Fruit fly (Drosophila melanogaster) whole organism, embryonic: ENCODE measurements around the gene CG5966.

Experiments
- B-H2 ChIP-seq: fragments of 200-800 bp; sonication (Bioruptor generic); optimal IDR thresholded peaks from 2 replicates; lab custom pipeline; 2018; ENCODE audit warnings: missing biosample characterization, mild to moderate bottlenecking, missing genetic modification characterization
- CG10543 ChIP-seq: fragments of 200-800 bp; sonication (Bioruptor generic); optimal IDR thresholded peaks from 3 replicates; lab custom pipeline; 2017; ENCODE audit warnings: missing biosample characterization, mild to moderate bottlenecking, missing genetic modification characterization, moderate library complexity
- CG11723 ChIP-seq: fragments of 200-800 bp; sonication (Bioruptor generic); optimal IDR thresholded peaks from 2 replicates; lab custom pipeline; 2017; ENCODE audit warnings: missing biosample characterization, mild to moderate bottlenecking, missing genetic modification characterization
- CG12769 ChIP-seq: fragments of 200-800 bp; sonication (Bioruptor generic); optimal IDR thresholded peaks from 2 replicates; lab custom pipeline; 2019; ENCODE audit warnings: missing biosample characterization, mild to moderate bottlenecking, missing genetic modification characterization, moderate library complexity
- CG13775 ChIP-seq: fragments of 200-800 bp; sonication (Bioruptor generic); optimal IDR thresholded peaks from 3 replicates; lab custom pipeline; 2017; ENCODE audit warnings: missing biosample characterization, mild to moderate bottlenecking, missing genetic modification characterization
- CG17568 ChIP-seq: fragments of 200-800 bp; sonication (Bioruptor generic); optimal IDR thresholded peaks from 2 replicates; lab custom pipeline; 2018; ENCODE audit warnings: missing biosample characterization, mild to moderate bottlenecking, missing genetic modification characterization, moderate library complexity
- CG34376 ChIP-seq: fragments of 200-800 bp; sonication (Bioruptor generic); optimal IDR thresholded peaks from 2 replicates; lab custom pipeline; 2018; ENCODE audit warnings: missing biosample characterization, mild to moderate bottlenecking, missing genetic modification characterization
- CG3995 ChIP-seq: fragments of 200-800 bp; sonication (Bioruptor generic); optimal IDR thresholded peaks from 3 replicates; lab custom pipeline; 2016; ENCODE audit warnings: missing biosample characterization, missing genetic modification characterization
- CG4360 ChIP-seq: fragments of 200-800 bp; sonication (Bioruptor generic); IDR thresholded peaks from 2 replicates; pipeline ENCODE4 v1.3.6; 2022; ENCODE audit warnings: missing biosample characterization, missing genetic modification characterization
- CG5180 ChIP-seq: fragments of 200-800 bp; sonication (Bioruptor generic); optimal IDR thresholded peaks from 3 replicates; lab custom pipeline; 2017; ENCODE audit warnings: missing biosample characterization, missing genetic modification characterization, mild to moderate bottlenecking, moderate library complexity, missing genetic modification reagents
- Chrac-16 ChIP-seq: fragments of 200-800 bp; sonication (Bioruptor generic); optimal IDR thresholded peaks from 3 replicates; lab custom pipeline; 2016; ENCODE audit warnings: missing biosample characterization, missing genetic modification characterization
- Deaf1 ChIP-seq: fragments of 200-800 bp; optimal IDR thresholded peaks from 3 replicates; lab custom pipeline; 2019; ENCODE audit warnings: missing biosample characterization, mild to moderate bottlenecking, missing genetic modification characterization, moderate library complexity
- Dip2 ChIP-seq: fragments of 200-800 bp; sonication (Bioruptor generic); IDR thresholded peaks from 2 replicates; pipeline ENCODE4 v1.3.6; 2022; ENCODE audit warnings: missing biosample characterization, missing genetic modification characterization
- E2f1 ChIP-seq: fragments of 200-800 bp; sonication (Bioruptor generic); IDR thresholded peaks from 2 replicates; pipeline ENCODE4 v1.3.6; 2022; ENCODE audit warnings: missing biosample characterization, missing genetic modification characterization
- ERR ChIP-seq: fragments of 200-800 bp; sonication (Bioruptor generic); optimal IDR thresholded peaks from 2 replicates; lab custom pipeline; 2016; ENCODE audit warnings: missing biosample characterization, missing genetic modification characterization
- GATAe ChIP-seq: fragments of 200-800 bp; sonication (Bioruptor generic); conservative IDR thresholded peaks from 2 replicates; pipeline ENCODE4 v1.3.6; 2022; ENCODE audit warnings: missing biosample characterization, missing genetic modification characterization
- H2.0 ChIP-seq: fragments of 200-800 bp; sonication (Bioruptor generic); IDR thresholded peaks from 2 replicates; pipeline ENCODE4 v1.3.6; 2022; ENCODE audit warnings: missing biosample characterization, missing genetic modification characterization
- Hmr ChIP-seq: fragments of 200-800 bp; sonication (Bioruptor generic); optimal IDR thresholded peaks from 3 replicates; lab custom pipeline; 2017; ENCODE audit warnings: mild to moderate bottlenecking, missing biosample characterization, missing genetic modification reagents, missing genetic modification characterization
- Hmx ChIP-seq: fragments of 200-800 bp; sonication (Bioruptor generic); optimal IDR thresholded peaks from 2 replicates; lab custom pipeline; 2016; ENCODE audit warnings: missing biosample characterization, missing genetic modification characterization
- Jarid2 ChIP-seq: fragments of 200-800 bp; sonication (Bioruptor generic); optimal IDR thresholded peaks from 3 replicates; lab custom pipeline; 2017; ENCODE audit warnings: mild to moderate bottlenecking, missing biosample characterization, missing genetic modification reagents, missing genetic modification characterization
- Pdp1 ChIP-seq, 2 experiments: fragments of 200-800 bp; sonication (Bioruptor generic); optimal IDR thresholded peaks; 3 replicates each; lab custom pipeline; 2016; ENCODE audit warnings: missing biosample characterization in 2 of 2, missing genetic modification characterization in 2 of 2, mild to moderate bottlenecking in 1 of 2, moderate library complexity in 1 of 2
- Ravus ChIP-seq: fragments of 200-800 bp; sonication (Bioruptor generic); IDR thresholded peaks from 2 replicates; pipeline ENCODE4 v1.3.6; 2022; ENCODE audit warnings: missing biosample characterization, missing genetic modification characterization
- chinmo ChIP-seq: fragments of 200-800 bp; sonication (Bioruptor generic); IDR thresholded peaks from 4 replicates; pipeline ENCODE4 v1.3.6; 2022; ENCODE audit warnings: missing biosample characterization, missing genetic modification characterization; ENCODE audit not compliant: partially characterized antibody
- exex ChIP-seq: fragments of 200-800 bp; sonication (Bioruptor generic); optimal IDR thresholded peaks from 4 replicates; lab custom pipeline; 2018; ENCODE audit warnings: missing biosample characterization, mild to moderate bottlenecking, missing genetic modification characterization, moderate library complexity
- gcm ChIP-seq: fragments of 200-800 bp; sonication (Bioruptor generic); optimal IDR thresholded peaks from 2 replicates; lab custom pipeline; 2019; ENCODE audit warnings: missing biosample characterization, mild to moderate bottlenecking, missing genetic modification characterization, moderate library complexity
- grn ChIP-seq: fragments of 200-800 bp; sonication (Bioruptor generic); optimal IDR thresholded peaks from 3 replicates; lab custom pipeline; 2017; ENCODE audit warnings: missing biosample characterization, missing genetic modification characterization
- gro ChIP-seq: fragments of 200-800 bp; sonication (Bioruptor generic); optimal IDR thresholded peaks from 2 replicates; lab custom pipeline; 2016; ENCODE audit warnings: missing biosample characterization, missing genetic modification characterization
- lab ChIP-seq: fragments of 200-800 bp; sonication (Bioruptor generic); optimal IDR thresholded peaks from 3 replicates; lab custom pipeline; 2017; ENCODE audit warnings: missing biosample characterization, missing genetic modification characterization, mild to moderate bottlenecking, moderate library complexity, missing genetic modification reagents
- luna ChIP-seq: fragments of 200-800 bp; sonication (Bioruptor generic); optimal IDR thresholded peaks from 2 replicates; lab custom pipeline; 2016; ENCODE audit warnings: missing biosample characterization, missing genetic modification characterization
- mirr ChIP-seq: fragments of 200-800 bp; sonication (Bioruptor generic); optimal IDR thresholded peaks from 3 replicates; lab custom pipeline; 2018; ENCODE audit warnings: missing biosample characterization, mild to moderate bottlenecking, missing genetic modification characterization
- oc ChIP-seq: fragments of 200-800 bp; sonication (Bioruptor generic); optimal IDR thresholded peaks from 2 replicates; lab custom pipeline; 2018; ENCODE audit warnings: missing biosample characterization, mild to moderate bottlenecking, missing genetic modification characterization, moderate library complexity
- odd ChIP-seq: fragments of 200-800 bp; sonication (Bioruptor generic); optimal IDR thresholded peaks from 2 replicates; lab custom pipeline; 2017; ENCODE audit warnings: missing biosample characterization, mild to moderate bottlenecking, missing genetic modification characterization
- phol ChIP-seq: fragments of 200-800 bp; sonication (Bioruptor generic); optimal IDR thresholded peaks from 3 replicates; lab custom pipeline; 2018; ENCODE audit warnings: missing biosample characterization, mild to moderate bottlenecking, missing genetic modification characterization, moderate library complexity
- scrt ChIP-seq: fragments of 200-800 bp; sonication (Bioruptor generic); optimal IDR thresholded peaks from 2 replicates; lab custom pipeline; 2018; ENCODE audit warnings: missing biosample characterization, mild to moderate bottlenecking, missing genetic modification characterization, moderate library complexity
- so ChIP-seq: fragments of 200-800 bp; sonication (Bioruptor generic); IDR thresholded peaks from 3 replicates; pipeline ENCODE4 v1.3.6; 2022; ENCODE audit warnings: missing biosample characterization, missing genetic modification characterization
- sug ChIP-seq: fragments of 200-800 bp; optimal IDR thresholded peaks from 2 replicates; lab custom pipeline; 2019; ENCODE audit warnings: missing biosample characterization, mild to moderate bottlenecking, missing genetic modification characterization, moderate library complexity

The CG5966 gene

DNA sequence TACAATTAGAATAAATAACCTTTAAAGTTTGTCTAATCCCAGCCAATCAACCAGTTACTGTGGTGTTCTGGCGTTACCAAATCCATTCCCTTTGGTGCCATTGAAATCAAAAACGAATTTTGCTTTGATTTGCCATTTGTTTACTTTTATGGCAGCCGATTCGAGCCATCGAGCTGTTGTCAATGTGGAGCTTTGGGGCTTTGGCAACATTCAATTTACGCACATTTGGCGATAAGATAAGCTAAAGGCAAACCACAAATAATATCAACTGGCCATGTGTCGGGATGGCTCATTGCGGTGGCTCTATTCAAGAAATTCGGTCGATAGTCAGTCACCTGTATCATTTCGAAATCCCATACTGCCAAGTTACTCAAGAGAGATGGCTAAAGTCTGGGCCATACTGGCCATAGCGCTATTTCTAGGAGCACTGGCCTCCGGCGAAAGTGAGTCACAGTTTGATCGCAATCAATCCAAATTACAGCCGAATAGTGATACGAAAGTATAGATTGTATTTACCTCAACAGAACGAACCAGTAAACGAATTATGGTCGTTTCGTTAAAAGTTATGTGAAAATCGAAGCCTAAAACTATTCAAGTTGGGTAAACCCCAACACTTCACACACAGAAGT lies 40.6 kb upstream of the CG5966 start, which contains the start of gene CG6041:
CG6041 (plus strand) TSS at position 291 of the 629 bp plus-strand sequence.
- TF ChIP-seq sug (tag; lab: Kevin White, UChicago): peak; percentile 46
- TF ChIP-seq Jarid2 (GFP tag; lab: Kevin White, UChicago): no peak
- no peak for TF ChIP-seq Chrac-16 (GFP tag; lab: Kevin White, UChicago)
- 0 out of 4 replicates have a peak, but pooled peaks have one; percentile 27 for TF ChIP-seq chinmo
- peak; percentile 13 for TF ChIP-seq CG10543 (GFP tag; lab: Kevin White, UChicago)
- peak; percentile 91 for TF ChIP-seq exex (tag; lab: Kevin White, UChicago)
- peak; percentile 33 for TF ChIP-seq lab (GFP tag; lab: Kevin White, UChicago)
- TF ChIP-seq GATAe (GFP tag; lab: Robert Waterston, UW): 0 out of 2 replicates have a peak, but pooled peaks have one; percentile 22
- TF ChIP-seq CG3995 (GFP tag; lab: Kevin White, UChicago): peak; percentile 23
- TF ChIP-seq H2.0 (GFP tag; lab: Robert Waterston, UW): no peak
- TF ChIP-seq grn (GFP tag; lab: Kevin White, UChicago): peak; percentile 61
- peak; percentile 15 for TF ChIP-seq B-H2
- TF ChIP-seq CG11723 (GFP tag; lab: Kevin White, UChicago): no peak
- TF ChIP-seq mirr: peak; percentile 7

DNA sequence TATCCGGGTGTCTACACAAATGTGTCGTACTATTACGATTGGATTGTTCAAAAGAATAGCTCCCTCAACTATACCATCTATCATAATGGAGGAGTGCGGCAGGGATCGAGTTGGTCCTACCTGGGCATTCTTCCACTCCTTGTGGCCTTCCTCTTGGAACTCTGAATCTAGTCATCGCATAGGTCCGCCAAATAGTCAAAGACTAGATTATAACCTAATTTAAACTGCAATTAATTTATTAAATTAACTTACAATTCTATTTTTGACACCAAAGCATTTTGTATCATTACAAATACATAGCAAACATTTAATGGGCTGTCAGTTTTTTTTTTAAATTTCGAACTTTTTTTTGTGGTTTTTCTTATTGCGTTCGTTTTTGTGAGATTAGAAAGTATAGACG lies 38.6 kb upstream of the CG5966 start, which contains the start of gene CG32755:
CG32755 (plus strand) TSS at position 301 of the 400 bp plus-strand sequence.
- TF ChIP-seq Dip2: no peak
- TF ChIP-seq gro (GFP tag; lab: Kevin White, UChicago): no peak
- TF ChIP-seq CG17568 (GFP tag; lab: Kevin White, UChicago): no peak
- no peak for TF ChIP-seq phol (tag; lab: Kevin White, UChicago)
- no peak for TF ChIP-seq lab (GFP tag; lab: Kevin White, UChicago)
- TF ChIP-seq ERR: no peak
- no peak for TF ChIP-seq Hmr (GFP tag; lab: Kevin White, UChicago)
- TF ChIP-seq E2f1: no peak
- no peak for TF ChIP-seq luna (GFP tag; lab: Kevin White, UChicago)
- TF ChIP-seq CG5180 (GFP tag; lab: Kevin White, UChicago): no peak

DNA sequence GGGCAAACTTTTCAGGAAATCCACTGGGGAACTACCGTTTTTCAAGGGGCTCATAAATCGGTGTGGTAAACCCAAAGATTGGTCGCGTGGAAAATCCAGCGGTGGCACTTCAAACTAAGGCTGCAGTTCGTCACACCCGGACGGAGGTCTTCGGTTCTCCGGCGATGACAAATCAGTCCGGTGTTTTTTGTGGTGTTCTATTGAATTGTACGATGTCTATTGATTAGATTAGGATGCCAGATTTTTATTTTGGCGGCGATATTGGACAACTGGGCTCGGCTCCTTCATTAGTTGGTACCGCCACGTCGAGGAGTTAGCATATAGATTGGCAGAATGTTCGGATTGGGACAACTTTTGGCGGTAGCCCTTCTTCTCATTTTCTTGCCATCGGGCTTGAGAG lies 36.3 kb upstream of the CG5966 start, which contains the start of gene CG6048:
CG6048 (plus strand) TSS at position 301 of the 400 bp plus-strand sequence.
- no peak for TF ChIP-seq so (GFP tag; lab: Robert Waterston, UW)
- TF ChIP-seq exex (tag; lab: Kevin White, UChicago): peak; percentile 21
- no peak for TF ChIP-seq B-H2
- no peak for TF ChIP-seq oc (tag; lab: Kevin White, UChicago)
- no peak for TF ChIP-seq odd
- no peak for TF ChIP-seq phol (tag; lab: Kevin White, UChicago)
- no peak for TF ChIP-seq CG4360
- TF ChIP-seq Hmx (GFP tag; lab: Kevin White, UChicago): no peak

DNA sequence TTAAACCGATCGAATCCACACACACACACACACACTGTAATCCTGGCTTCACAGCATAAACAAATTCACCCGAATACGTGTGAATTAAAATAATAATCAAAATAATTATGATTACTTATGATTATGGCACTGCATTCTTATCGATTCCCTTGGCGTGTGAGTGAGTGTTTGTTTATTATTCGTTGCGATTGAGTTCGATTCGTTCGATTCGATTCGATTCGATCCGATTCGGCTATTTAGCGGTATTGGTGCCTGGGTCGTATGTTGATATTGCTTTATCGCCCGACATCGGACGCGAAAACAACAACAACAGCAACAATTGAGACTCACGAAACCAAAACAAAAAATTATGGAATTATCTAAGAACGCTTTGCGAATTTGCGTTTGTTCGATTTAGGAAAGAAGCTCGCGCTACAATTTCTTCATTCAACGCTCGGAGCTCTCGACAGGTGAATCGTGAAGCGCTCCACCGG lies 33.3 kb upstream of the CG5966 start, which contains the start of gene CG6067:
CG6067 (plus strand) TSS at position 423 of the 473 bp plus-strand sequence.
- no peak for TF ChIP-seq Ravus
- TF ChIP-seq grn (GFP tag; lab: Kevin White, UChicago): peak; percentile 14
- TF ChIP-seq Pdp1 (GFP tag; optimal IDR thresholded peaks at IDR 0.05; lab: Kevin White, UChicago): peak in 1 of 2 experiments; percentile 15
- TF ChIP-seq CG12769: no peak
- no peak for TF ChIP-seq gcm (GFP tag; lab: Kevin White, UChicago)
- peak; percentile 1 for TF ChIP-seq sug (tag; lab: Kevin White, UChicago)
- peak; percentile 67 for TF ChIP-seq Deaf1 (tag; lab: Kevin White, UChicago)
- TF ChIP-seq CG34376 (GFP tag; lab: Kevin White, UChicago): peak; percentile 34
- TF ChIP-seq exex (tag; lab: Kevin White, UChicago): peak; percentile 85
- TF ChIP-seq chinmo: 0 out of 4 replicates have a peak, but pooled peaks have one; percentile 60
- TF ChIP-seq CG13775: no peak
- no peak for TF ChIP-seq scrt
